Fruit fly (Drosophila melanogaster) whole organism, wandering third instar larva: ENCODE results near the gene CG8664.

Source experiments
- Abd-B ChIP-seq: fragments of >200 bp; optimal IDR thresholded peaks from 2 replicates; lab custom pipeline; 2017; ENCODE audit warnings: missing biosample characterization, missing genetic modification characterization
- CG32264 ChIP-seq: fragments of 200-800 bp; sonication (Bioruptor generic); optimal IDR thresholded peaks from 2 replicates; lab custom pipeline; 2016; ENCODE audit warnings: missing biosample characterization, missing genetic modification characterization
- GATAd ChIP-seq: sonication (Bioruptor generic); optimal IDR thresholded peaks from 2 replicates; lab custom pipeline; 2016; ENCODE audit warnings: missing biosample characterization, missing genetic modification characterization
- Sp1 ChIP-seq: fragments of 200-800 bp; sonication (Bioruptor generic); optimal IDR thresholded peaks from 3 replicates; lab custom pipeline; 2019; ENCODE audit warnings: missing biosample characterization, mild to moderate bottlenecking, missing genetic modification characterization, moderate library complexity
- h ChIP-seq: fragments of 200-800 bp; sonication (Bioruptor generic); optimal IDR thresholded peaks from 3 replicates; lab custom pipeline; 2016; ENCODE audit warnings: missing biosample characterization, mild to moderate bottlenecking, missing genetic modification characterization
- lola ChIP-seq: fragments of >200 bp; optimal IDR thresholded peaks from 2 replicates; lab custom pipeline; 2017; ENCODE audit warnings: missing biosample characterization, missing genetic modification characterization
- rgr ChIP-seq: fragments of 200-800 bp; sonication (Bioruptor generic); optimal IDR thresholded peaks from 3 replicates; lab custom pipeline; 2016; ENCODE audit warnings: missing biosample characterization, mild to moderate bottlenecking, missing genetic modification characterization
- woc ChIP-seq: sonication (Bioruptor generic); optimal IDR thresholded peaks from 2 replicates; lab custom pipeline; 2016; ENCODE audit warnings: missing biosample characterization, mild to moderate bottlenecking, missing genetic modification characterization

- no peak for TF ChIP-seq rgr (GFP tag; lab: Kevin White, UChicago)
- no peak for TF ChIP-seq Abd-B (GFP tag; lab: Kevin White, UChicago)
- peak; percentile 25 for TF ChIP-seq woc (GFP tag; lab: Kevin White, UChicago)
- no peak for TF ChIP-seq GATAd (GFP tag; lab: Kevin White, UChicago)
- no peak for TF ChIP-seq Sp1 (GFP tag; lab: Kevin White, UChicago)
- no peak for TF ChIP-seq h (GFP tag; lab: Kevin White, UChicago)
- TF ChIP-seq CG32264 (GFP tag; lab: Kevin White, UChicago), result no peak
- TF ChIP-seq lola (GFP tag; lab: Kevin White, UChicago), result no peak
Observed at dm6 chrX:17294979-17295378, 12.5 kb upstream of the CG8664 start.
